Worm (Caenorhabditis elegans): Measurements from ENCODE around the gene inf-1.

Gene inf-1

ce11 chrIII:6953373-6953772, 23.4 kb downstream of the inf-1 start:
- TF ChIP-seq flt-1 (GFP tag; IDR thresholded peaks at IDR 0.05), result no peak
- TF ChIP-seq tab-1 (GFP tag; IDR thresholded peaks at IDR 0.05), result no peak
- no peak for TF ChIP-seq med-1 (GFP tag; optimal IDR thresholded peaks at IDR 0.05; ENCODE audit: insufficient read depth)
- no peak for TF ChIP-seq ztf-23 (GFP tag; IDR thresholded peaks at IDR 0.05)
- TF ChIP-seq ref-1 (GFP tag; conservative IDR thresholded peaks at IDR 0.05), result no peak
- no peak for TF ChIP-seq ztf-29 (GFP tag; IDR thresholded peaks at IDR 0.05)
- no peak for TF ChIP-seq T22C8.4 (GFP tag; IDR thresholded peaks at IDR 0.05)
- no peak for TF ChIP-seq klf-2 (GFP tag; conservative IDR thresholded peaks at IDR 0.05)
- TF ChIP-seq cog-1 (tag; optimal IDR thresholded peaks at IDR 0.05), result no peak

DNA sequence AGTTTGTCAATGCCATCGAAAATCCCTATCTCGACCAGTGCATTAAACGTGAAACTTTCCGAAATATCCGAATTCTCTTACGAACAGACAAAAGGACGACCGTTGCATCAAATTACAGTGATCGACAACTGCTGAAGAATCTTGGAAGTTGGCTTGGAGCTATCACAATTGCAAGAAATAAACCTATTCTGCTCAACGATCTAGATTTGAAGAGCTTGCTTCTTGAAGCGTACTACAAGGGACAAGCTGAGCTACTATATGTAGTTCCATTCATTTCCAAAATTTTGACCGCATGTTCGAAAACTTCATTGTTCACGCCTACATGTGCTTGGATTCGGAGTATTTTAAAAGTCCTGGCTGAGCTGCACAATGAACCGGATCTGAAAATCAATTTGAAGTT, 24.0 kb downstream of the inf-1 start:
- TF ChIP-seq cog-1 (tag; optimal IDR thresholded peaks at IDR 0.05), result no peak
- no peak for TF ChIP-seq med-1 (GFP tag; optimal IDR thresholded peaks at IDR 0.05; ENCODE audit: insufficient read depth)
- TF ChIP-seq flt-1 (GFP tag; IDR thresholded peaks at IDR 0.05), result no peak
- no peak for TF ChIP-seq ztf-29 (GFP tag; IDR thresholded peaks at IDR 0.05)
- TF ChIP-seq tab-1 (GFP tag; IDR thresholded peaks at IDR 0.05), result no peak
- no peak for TF ChIP-seq klf-2 (GFP tag; conservative IDR thresholded peaks at IDR 0.05)
- TF ChIP-seq ref-1 (GFP tag; conservative IDR thresholded peaks at IDR 0.05), result no peak
- no peak for TF ChIP-seq T22C8.4 (GFP tag; IDR thresholded peaks at IDR 0.05)
- no peak for TF ChIP-seq ztf-23 (GFP tag; IDR thresholded peaks at IDR 0.05)

DNA sequence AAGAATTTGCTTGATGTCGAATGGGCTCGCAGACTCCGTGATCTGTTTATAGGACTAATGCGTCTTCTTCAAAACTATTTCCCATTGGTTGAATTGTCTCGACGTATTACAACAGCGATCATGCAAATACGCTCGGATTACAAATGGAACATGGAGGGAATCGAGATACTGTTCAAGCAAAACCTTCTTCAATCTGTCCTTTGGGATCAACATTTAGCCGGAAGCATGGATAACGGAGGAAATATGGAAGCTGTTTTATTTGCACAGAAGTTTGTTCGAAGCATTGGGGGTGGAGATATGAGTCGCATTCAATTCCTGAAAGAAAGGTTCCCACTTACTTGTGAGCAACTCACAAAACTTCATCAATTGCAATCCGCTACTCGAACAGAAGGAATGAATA, 25.8 kb downstream of the inf-1 start:
- TF ChIP-seq flt-1 (GFP tag; IDR thresholded peaks at IDR 0.05) (no peak), tab-1 (GFP tag; IDR thresholded peaks at IDR 0.05) (no peak), med-1 (GFP tag; optimal IDR thresholded peaks at IDR 0.05; ENCODE audit: insufficient read depth) (no peak), klf-2 (GFP tag; conservative IDR thresholded peaks at IDR 0.05) (no peak), T22C8.4 (GFP tag; IDR thresholded peaks at IDR 0.05) (no peak), ztf-29 (GFP tag; IDR thresholded peaks at IDR 0.05) (no peak), ref-1 (GFP tag; conservative IDR thresholded peaks at IDR 0.05) (no peak), cog-1 (tag; optimal IDR thresholded peaks at IDR 0.05) (no peak), ztf-23 (GFP tag; IDR thresholded peaks at IDR 0.05) (no peak)

DNA sequence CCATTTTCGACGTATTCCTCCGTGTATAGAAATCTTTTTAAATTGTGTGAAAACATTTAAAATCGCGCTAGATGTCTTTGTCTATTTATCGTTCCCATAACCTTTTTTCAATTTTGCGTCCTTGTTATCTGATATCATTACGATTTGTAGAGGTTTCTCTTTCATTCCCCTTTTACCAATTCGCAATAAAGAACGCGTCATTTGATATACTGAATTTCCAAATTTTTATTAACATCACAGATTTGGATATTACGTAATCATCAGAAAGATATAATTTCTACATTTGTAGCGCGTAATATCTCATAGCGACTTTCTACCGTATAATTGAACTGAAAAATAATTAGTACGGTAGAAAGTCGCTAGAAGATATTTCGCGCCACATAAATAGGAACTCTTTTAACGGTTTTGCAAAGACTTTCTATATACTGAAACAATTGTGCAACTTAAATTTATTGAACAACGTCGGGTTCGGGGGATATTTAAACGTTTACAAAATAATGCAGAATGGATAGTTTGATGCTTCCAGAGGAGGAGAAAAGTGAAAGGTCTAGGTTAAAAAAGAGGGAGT, 28.8 kb downstream of the inf-1 start:
- TF ChIP-seq ztf-23 (GFP tag; IDR thresholded peaks at IDR 0.05), result no peak
- no peak for TF ChIP-seq flt-1 (GFP tag; IDR thresholded peaks at IDR 0.05)
- TF ChIP-seq ref-1 (GFP tag; conservative IDR thresholded peaks at IDR 0.05), result no peak
- no peak for TF ChIP-seq cog-1 (tag; optimal IDR thresholded peaks at IDR 0.05)
- TF ChIP-seq tab-1 (GFP tag; IDR thresholded peaks at IDR 0.05), result no peak
- TF ChIP-seq klf-2 (GFP tag; conservative IDR thresholded peaks at IDR 0.05), result no peak
- TF ChIP-seq ztf-29 (GFP tag; IDR thresholded peaks at IDR 0.05), result no peak
- no peak for TF ChIP-seq med-1 (GFP tag; optimal IDR thresholded peaks at IDR 0.05; ENCODE audit: insufficient read depth)
- no peak for TF ChIP-seq T22C8.4 (GFP tag; IDR thresholded peaks at IDR 0.05)

DNA sequence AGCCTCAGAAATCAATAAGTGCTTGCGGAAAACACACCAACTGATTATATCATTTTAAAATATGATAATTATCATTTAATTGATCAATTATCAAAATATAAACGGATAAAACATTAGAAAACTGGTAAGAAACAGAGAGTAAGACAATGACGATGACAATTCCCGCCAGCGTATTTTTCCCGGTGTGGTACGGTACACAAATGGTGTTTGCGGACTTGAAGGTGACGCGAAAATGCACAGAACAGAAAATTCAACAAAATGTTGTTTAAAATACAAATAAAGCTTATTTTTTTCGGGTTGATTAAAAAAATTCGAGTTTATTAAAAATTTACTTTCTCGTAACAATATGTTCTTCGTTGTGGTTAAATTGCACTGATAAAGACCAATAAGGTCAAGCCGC, 31.2 kb downstream of the inf-1 start:
- TF ChIP-seq flt-1 (GFP tag; IDR thresholded peaks at IDR 0.05) (no peak), T22C8.4 (GFP tag; IDR thresholded peaks at IDR 0.05) (no peak), ztf-23 (GFP tag; IDR thresholded peaks at IDR 0.05) (no peak), klf-2 (GFP tag; conservative IDR thresholded peaks at IDR 0.05) (no peak), ztf-29 (GFP tag; IDR thresholded peaks at IDR 0.05) (no peak), med-1 (GFP tag; optimal IDR thresholded peaks at IDR 0.05; ENCODE audit: insufficient read depth) (no peak), tab-1 (GFP tag; IDR thresholded peaks at IDR 0.05) (no peak), ref-1 (GFP tag; conservative IDR thresholded peaks at IDR 0.05) (no peak), cog-1 (tag; optimal IDR thresholded peaks at IDR 0.05) (no peak)

DNA sequence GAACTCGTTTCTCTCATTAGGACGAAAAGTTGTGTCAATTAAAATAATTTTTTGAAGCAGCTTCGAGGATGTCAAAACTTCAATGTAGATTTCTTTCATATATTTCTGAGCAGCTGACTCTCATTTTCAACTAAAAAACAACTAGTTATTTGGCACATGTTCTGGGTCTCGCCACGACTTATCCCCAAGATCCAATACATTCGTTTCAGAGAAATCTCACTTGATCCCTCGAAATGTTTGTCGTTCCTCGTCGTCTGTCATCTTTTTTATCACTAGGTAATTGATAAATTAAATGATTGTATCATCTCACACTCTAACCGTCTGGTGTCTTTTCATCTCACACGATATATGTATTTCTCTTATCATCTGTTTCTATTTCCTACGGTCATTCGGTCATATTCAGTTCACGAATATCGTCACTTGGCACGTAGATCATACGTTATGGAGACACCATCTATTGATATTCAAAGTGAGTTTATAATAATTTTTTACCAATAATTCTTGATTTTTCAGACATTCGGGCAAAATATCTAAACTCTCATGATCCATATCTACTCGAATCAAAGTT, 32.1 kb downstream of the inf-1 start, which contains the start of the genes rpn-6.1 and F57B9.1:
Gene rpn-6.1 (minus strand): TSS at position 65 of the 568 bp plus-strand sequence.
Gene F57B9.1 (plus strand): TSS at position 154 of the 568 bp plus-strand sequence.
- no peak for TF ChIP-seq tab-1 (GFP tag; IDR thresholded peaks at IDR 0.05)
- no peak for TF ChIP-seq ztf-29 (GFP tag; IDR thresholded peaks at IDR 0.05)
- no peak for TF ChIP-seq klf-2 (GFP tag; conservative IDR thresholded peaks at IDR 0.05)
- TF ChIP-seq med-1 (GFP tag; optimal IDR thresholded peaks at IDR 0.05; ENCODE audit: insufficient read depth), result no peak
- no peak for TF ChIP-seq ztf-23 (GFP tag; IDR thresholded peaks at IDR 0.05)
- TF ChIP-seq T22C8.4 (GFP tag; IDR thresholded peaks at IDR 0.05), result no peak
- no peak for TF ChIP-seq cog-1 (tag; optimal IDR thresholded peaks at IDR 0.05)
- TF ChIP-seq ref-1 (GFP tag; conservative IDR thresholded peaks at IDR 0.05), result no peak
- no peak for TF ChIP-seq flt-1 (GFP tag; IDR thresholded peaks at IDR 0.05)

DNA sequence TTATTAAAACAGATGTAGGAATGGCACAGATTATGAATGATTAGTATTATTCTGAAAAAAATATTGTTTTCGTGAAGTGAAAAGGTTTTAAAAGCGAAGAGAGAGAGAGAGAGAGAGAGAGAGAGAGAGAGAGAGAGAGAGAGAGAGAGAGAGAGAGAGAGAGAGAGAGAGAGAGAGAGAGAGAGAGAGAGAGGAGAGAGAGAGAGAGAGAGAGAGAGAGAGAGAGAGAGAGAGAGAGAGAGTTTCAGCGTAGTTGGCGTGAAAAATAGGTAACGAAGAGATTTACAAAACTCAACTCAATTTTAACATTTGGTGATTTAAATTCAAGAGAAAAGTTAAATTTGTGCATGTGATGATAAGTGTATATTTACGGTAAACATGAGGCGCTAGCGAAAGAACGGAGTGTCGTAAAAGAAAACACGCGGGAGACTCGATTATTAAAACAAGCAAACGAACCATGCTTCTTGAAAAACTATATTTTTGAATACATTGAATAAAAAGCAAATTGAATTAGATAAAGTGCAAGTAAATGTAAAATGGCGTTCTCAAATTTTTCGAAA, 38.2 kb downstream of the inf-1 start, which contains the start of gene panl-2:
Gene panl-2 (minus strand): TSS at position 51 of the 560 bp plus-strand sequence.
- TF ChIP-seq med-1 (GFP tag; optimal IDR thresholded peaks at IDR 0.05; ENCODE audit: insufficient read depth), result no peak
- TF ChIP-seq flt-1 (GFP tag; IDR thresholded peaks at IDR 0.05), result no peak
- no peak for TF ChIP-seq T22C8.4 (GFP tag; IDR thresholded peaks at IDR 0.05)
- TF ChIP-seq tab-1 (GFP tag; IDR thresholded peaks at IDR 0.05), result no peak
- TF ChIP-seq klf-2 (GFP tag; conservative IDR thresholded peaks at IDR 0.05), result no peak
- TF ChIP-seq ref-1 (GFP tag; conservative IDR thresholded peaks at IDR 0.05), result no peak
- no peak for TF ChIP-seq ztf-23 (GFP tag; IDR thresholded peaks at IDR 0.05)
- no peak for TF ChIP-seq cog-1 (tag; optimal IDR thresholded peaks at IDR 0.05)

DNA sequence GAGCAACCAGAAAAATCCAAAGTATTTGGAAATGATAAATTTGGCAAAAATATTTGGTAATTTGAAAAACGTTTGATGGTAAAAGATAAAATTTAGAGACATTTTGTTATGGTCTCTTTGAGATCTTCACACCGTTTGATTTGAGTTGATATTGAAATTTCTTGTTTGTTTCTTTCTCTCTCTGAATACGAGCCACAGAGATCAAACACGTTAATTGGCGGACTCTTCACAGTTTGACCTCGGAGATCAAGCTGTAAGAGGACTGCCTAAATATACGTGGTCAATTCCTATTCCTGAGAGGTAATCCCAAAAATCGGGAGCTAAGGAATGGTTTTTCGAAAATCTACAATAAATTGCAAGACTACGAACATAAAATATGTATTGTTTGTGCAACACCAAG, 38.7 kb downstream of the inf-1 start:
- TF ChIP-seq T22C8.4 (GFP tag; IDR thresholded peaks at IDR 0.05) (no peak), ztf-23 (GFP tag; IDR thresholded peaks at IDR 0.05) (no peak), ztf-29 (GFP tag; IDR thresholded peaks at IDR 0.05) (no peak), tab-1 (GFP tag; IDR thresholded peaks at IDR 0.05) (no peak), klf-2 (GFP tag; conservative IDR thresholded peaks at IDR 0.05) (no peak), med-1 (GFP tag; optimal IDR thresholded peaks at IDR 0.05; ENCODE audit: insufficient read depth) (no peak), cog-1 (tag; optimal IDR thresholded peaks at IDR 0.05) (no peak), flt-1 (GFP tag; IDR thresholded peaks at IDR 0.05) (no peak), ref-1 (GFP tag; conservative IDR thresholded peaks at IDR 0.05) (no peak)

DNA sequence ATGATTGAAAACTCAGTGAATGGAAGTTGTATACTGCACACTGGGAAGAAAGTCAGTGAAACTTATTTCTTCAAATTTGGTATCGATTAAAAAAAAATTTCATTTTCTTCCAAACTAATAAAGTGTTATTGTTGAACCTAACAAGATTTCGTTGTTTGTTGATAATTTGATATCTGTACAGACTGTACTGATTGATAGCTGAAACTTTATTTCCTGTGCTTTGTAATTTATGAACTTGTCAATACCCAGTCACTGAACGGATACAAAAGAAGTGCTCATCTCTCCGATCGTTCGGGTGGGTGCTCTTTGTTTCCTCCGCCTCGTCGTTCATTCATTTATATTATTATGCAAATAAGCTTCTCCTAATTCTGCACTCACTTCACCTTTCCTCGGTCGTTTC, 39.2 kb downstream of the inf-1 start, which contains the start of gene F31E3.12:
Gene F31E3.12 (plus strand): TSS at position 301 of the 400 bp plus-strand sequence.
- TF ChIP-seq T22C8.4 (GFP tag; IDR thresholded peaks at IDR 0.05) (no peak), med-1 (GFP tag; optimal IDR thresholded peaks at IDR 0.05; ENCODE audit: insufficient read depth) (no peak), ztf-29 (GFP tag; IDR thresholded peaks at IDR 0.05) (no peak), klf-2 (GFP tag; conservative IDR thresholded peaks at IDR 0.05) (no peak), flt-1 (GFP tag; IDR thresholded peaks at IDR 0.05) (no peak), ztf-23 (GFP tag; IDR thresholded peaks at IDR 0.05) (no peak), tab-1 (GFP tag; IDR thresholded peaks at IDR 0.05) (no peak), ref-1 (GFP tag; conservative IDR thresholded peaks at IDR 0.05) (no peak), cog-1 (tag; optimal IDR thresholded peaks at IDR 0.05) (no peak)

Data from whole organism, midembryonic.